Worm (Caenorhabditis elegans): ENCODE data around the gene srt-3.

Gene srt-3

ce11 chrV:4250047-4250446 is 9.9 kb downstream of the srt-3 start, which contains the start of gene srt-13:
Gene srt-13, minus strand, starts transcription at chrV:4250147.
- TF ChIP-seq akir-1 (GFP tag; optimal IDR thresholded peaks at IDR 0.05) (no peak), C17E4.6 (GFP tag; IDR thresholded peaks at IDR 0.05) (no peak), ceh-100 (GFP tag; IDR thresholded peaks at IDR 0.05) (no peak), attf-3 (GFP tag; conservative IDR thresholded peaks at IDR 0.05) (no peak), pha-4 (tag; optimal IDR thresholded peaks at IDR 0.05) (no peak)

- TF ChIP-seq ama-1 (optimal IDR thresholded peaks at IDR 0.05): no peak
- no peak for TF ChIP-seq ama-1 (GFP tag; optimal IDR thresholded peaks at IDR 0.05)
- TF ChIP-seq Y67H2A.10 (GFP tag; conservative IDR thresholded peaks at IDR 0.05): no peak
- TF ChIP-seq hrde-1 (tag; optimal IDR thresholded peaks at IDR 0.05; ENCODE audit: borderline replicate concordance): no peak
- no peak for TF ChIP-seq nhr-120 (GFP tag; IDR thresholded peaks at IDR 0.05)
- TF ChIP-seq nfya-1 (tag; optimal IDR thresholded peaks at IDR 0.05; ENCODE audit: borderline replicate concordance, insufficient read depth): no peak
- TF ChIP-seq ets-4 (GFP tag; optimal IDR thresholded peaks at IDR 0.05): no peak
- peak; percentile 46 for TF ChIP-seq snpc-4 (GFP tag; optimal IDR thresholded peaks at IDR 0.05)
- TF ChIP-seq snpc-4 (tag; optimal IDR thresholded peaks at IDR 0.05): peak in 2 of 4 experiments; percentile 87 to 94
- TF ChIP-seq rpc-1 (optimal IDR thresholded peaks at IDR 0.05): no peak
- TF ChIP-seq rpc-1 (tag; optimal IDR thresholded peaks at IDR 0.05): no peak
- no peak for TF ChIP-seq lsl-1 (GFP tag; optimal IDR thresholded peaks at IDR 0.05)
- TF ChIP-seq tbp1 (GFP tag; optimal IDR thresholded peaks at IDR 0.05): no peak
- TF ChIP-seq snpc-1.1 (tag; optimal IDR thresholded peaks at IDR 0.05; ENCODE audit: insufficient read depth): peak; percentile 37
- no peak for TF ChIP-seq athp-1 (tag; optimal IDR thresholded peaks at IDR 0.05)
- no peak for TF ChIP-seq attf-3 (GFP tag; conservative IDR thresholded peaks at IDR 0.05)
- no peak for TF ChIP-seq hmg-20 (GFP tag; IDR thresholded peaks at IDR 0.05)
- no peak for TF ChIP-seq nfyb-1 (GFP tag; IDR thresholded peaks at IDR 0.05)
- no peak for TF ChIP-seq nhr-27 (tag; optimal IDR thresholded peaks at IDR 0.05)
Measured at ce11 chrV:4248359-4248758, 11.6 kb downstream of the srt-3 start.

DNA sequence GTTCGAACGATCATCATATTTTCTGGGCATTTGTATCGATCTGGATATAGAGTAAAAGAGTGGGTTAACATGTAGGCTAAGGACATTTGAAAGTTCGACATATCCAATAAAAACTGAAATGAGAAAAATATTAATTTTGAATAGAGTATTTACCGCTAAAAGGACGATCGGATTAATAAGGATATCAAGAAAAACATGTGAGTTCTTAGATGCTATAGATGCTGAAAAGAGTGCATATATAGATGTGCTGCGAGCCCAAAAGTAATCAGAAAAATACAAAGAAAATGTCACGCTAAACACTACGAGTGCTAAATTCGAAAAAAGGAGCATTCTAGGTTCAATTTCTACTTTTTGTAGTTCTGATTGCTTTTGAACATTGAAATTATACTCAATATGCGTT is 17.6 kb downstream of the srt-3 start, which contains the start of gene srt-12:
Gene srt-12, minus strand, starts transcription at position 101 of the 400 bp plus-strand sequence.
- TF ChIP-seq sdz-38 (tag; optimal IDR thresholded peaks at IDR 0.05): no peak
- TF ChIP-seq bed-2 (GFP tag; IDR thresholded peaks at IDR 0.05): no peak
- TF ChIP-seq C17E4.6 (GFP tag; IDR thresholded peaks at IDR 0.05): no peak

DNA sequence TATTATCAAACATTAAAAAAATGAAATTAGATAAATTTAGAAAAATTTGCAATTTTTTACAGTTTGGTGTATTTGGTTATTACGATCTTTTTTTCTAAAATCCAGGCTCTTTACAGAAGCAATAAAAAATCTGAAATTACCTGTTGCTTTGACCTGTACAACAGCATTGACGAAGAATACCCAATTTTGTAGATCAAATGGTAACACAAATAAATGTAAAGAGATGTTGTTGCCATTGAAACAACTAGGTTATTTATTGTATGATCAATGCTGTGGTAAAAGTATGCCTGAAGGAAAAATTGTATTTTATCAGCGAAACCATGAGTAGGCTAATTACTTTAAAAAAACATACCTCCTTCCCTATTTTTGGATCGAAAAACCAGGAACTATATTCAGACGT is 18.4 kb downstream of the srt-3 start:
- TF ChIP-seq tbp1 (GFP tag; optimal IDR thresholded peaks at IDR 0.05): no peak
- TF ChIP-seq nfya-1 (tag; optimal IDR thresholded peaks at IDR 0.05; ENCODE audit: borderline replicate concordance, insufficient read depth): no peak
- TF ChIP-seq zfh-2 (GFP tag; conservative IDR thresholded peaks at IDR 0.05): no peak
- no peak for TF ChIP-seq aptf-3 (GFP tag; IDR thresholded peaks at IDR 0.05)
- TF ChIP-seq dpff-1 (tag; optimal IDR thresholded peaks at IDR 0.05): no peak
- no peak for TF ChIP-seq lin-40 (tag; optimal IDR thresholded peaks at IDR 0.05)
- TF ChIP-seq madf-8 (GFP tag; conservative IDR thresholded peaks at IDR 0.05): no peak
- TF ChIP-seq die-1 (tag; optimal IDR thresholded peaks at IDR 0.05): no peak
- TF ChIP-seq F52B5.7 (tag; optimal IDR thresholded peaks at IDR 0.05): no peak
- TF ChIP-seq somi-1 (GFP tag; optimal IDR thresholded peaks at IDR 0.05): no peak
- no peak for TF ChIP-seq ztf-22 (GFP tag; optimal IDR thresholded peaks at IDR 0.05)
- no peak for TF ChIP-seq tbx-9 (tag; optimal IDR thresholded peaks at IDR 0.05; ENCODE audit: borderline replicate concordance)
- no peak for TF ChIP-seq K12H6.12 (tag; optimal IDR thresholded peaks at IDR 0.05)
- TF ChIP-seq chd-7 (tag; optimal IDR thresholded peaks at IDR 0.05): no peak
- TF ChIP-seq ama-1 (optimal IDR thresholded peaks at IDR 0.05): no peak
- TF ChIP-seq ama-1 (GFP tag; optimal IDR thresholded peaks at IDR 0.05): no peak
- TF ChIP-seq pbrm-1 (GFP tag; IDR thresholded peaks at IDR 0.05): no peak
- TF ChIP-seq nhr-27 (tag; optimal IDR thresholded peaks at IDR 0.05): no peak
